Fruit fly (Drosophila melanogaster) whole organism, embryonic: ENCODE measurements around the gene CG34461.

Experiments used
- Abd-B ChIP-seq: fragments of 200-800 bp; sonication (Bioruptor generic); optimal IDR thresholded peaks from 2 replicates; lab custom pipeline; 2018; ENCODE audit warnings: missing biosample characterization, mild to moderate bottlenecking, missing genetic modification characterization, moderate library complexity
- Aef1 ChIP-seq: fragments of 200-800 bp; sonication (Bioruptor generic); IDR thresholded peaks from 3 replicates; pipeline ENCODE4 v1.3.6; 2022; ENCODE audit warnings: missing biosample characterization, missing genetic modification characterization
- B-H2 ChIP-seq: fragments of 200-800 bp; sonication (Bioruptor generic); optimal IDR thresholded peaks from 2 replicates; lab custom pipeline; 2018; ENCODE audit warnings: missing biosample characterization, mild to moderate bottlenecking, missing genetic modification characterization
- CG10959 ChIP-seq: fragments of 200-800 bp; sonication (Bioruptor generic); IDR thresholded peaks from 2 replicates; pipeline ENCODE4 v1.3.6; 2022; ENCODE audit warnings: missing biosample characterization, missing genetic modification characterization
- CG12071 ChIP-seq: fragments of 200-800 bp; sonication (Bioruptor generic); optimal IDR thresholded peaks from 3 replicates; lab custom pipeline; 2018; ENCODE audit warnings: missing biosample characterization, mild to moderate bottlenecking, missing genetic modification characterization
- CG13296 ChIP-seq: fragments of 200-800 bp; sonication (Bioruptor generic); optimal IDR thresholded peaks from 3 replicates; lab custom pipeline; 2018; ENCODE audit warnings: missing biosample characterization, mild to moderate bottlenecking, missing genetic modification characterization
- CG13894 ChIP-seq: fragments of 200-800 bp; sonication (Bioruptor generic); optimal IDR thresholded peaks from 3 replicates; lab custom pipeline; 2018; ENCODE audit warnings: missing biosample characterization, mild to moderate bottlenecking, missing genetic modification characterization, moderate library complexity
- CG15696 ChIP-seq: fragments of 200-800 bp; sonication (Bioruptor generic); optimal IDR thresholded peaks from 2 replicates; lab custom pipeline; 2019; ENCODE audit warnings: missing biosample characterization, mild to moderate bottlenecking, missing genetic modification characterization, moderate library complexity
- CG1603 ChIP-seq: fragments of 200-800 bp; sonication (Bioruptor generic); optimal IDR thresholded peaks from 2 replicates; lab custom pipeline; 2019; ENCODE audit warnings: missing biosample characterization, mild to moderate bottlenecking, missing genetic modification characterization, moderate library complexity
- CG17361 ChIP-seq: fragments of 200-800 bp; sonication (Bioruptor generic); IDR thresholded peaks from 3 replicates; pipeline ENCODE4 v1.3.6; 2022; ENCODE audit warnings: missing biosample characterization, missing genetic modification characterization
- CG17612 ChIP-seq: fragments of 200-800 bp; sonication (Bioruptor generic); IDR thresholded peaks from 2 replicates; pipeline ENCODE4 v1.3.6; 2022; ENCODE audit warnings: missing biosample characterization, missing genetic modification characterization
- CG18476 ChIP-seq: fragments of 200-800 bp; sonication (Bioruptor generic); optimal IDR thresholded peaks from 2 replicates; lab custom pipeline; 2016; ENCODE audit warnings: missing biosample characterization, mild to moderate bottlenecking, missing genetic modification characterization
- CG18599 ChIP-seq: fragments of 200-800 bp; sonication (Bioruptor generic); optimal IDR thresholded peaks from 3 replicates; lab custom pipeline; 2017; ENCODE audit warnings: missing biosample characterization, missing genetic modification characterization, mild to moderate bottlenecking, moderate library complexity, missing genetic modification reagents
- CG31224 ChIP-seq: fragments of 200-800 bp; sonication (Bioruptor generic); IDR thresholded peaks from 2 replicates; pipeline ENCODE4 v1.3.6; 2022; ENCODE audit warnings: missing biosample characterization, missing genetic modification characterization
- CG3281 ChIP-seq: fragments of 200-800 bp; sonication (Bioruptor generic); optimal IDR thresholded peaks from 3 replicates; lab custom pipeline; 2017; ENCODE audit warnings: missing biosample characterization, mild to moderate bottlenecking, missing genetic modification characterization
- CG34422 ChIP-seq: fragments of 200-800 bp; sonication (Bioruptor generic); IDR thresholded peaks from 3 replicates; pipeline ENCODE4 v1.3.6; 2022; ENCODE audit warnings: missing biosample characterization, missing genetic modification characterization
- CG6791 ChIP-seq: fragments of 200-800 bp; sonication (Bioruptor generic); IDR thresholded peaks from 3 replicates; pipeline ENCODE4 v1.3.6; 2022; ENCODE audit warnings: missing biosample characterization, missing genetic modification characterization; ENCODE audit not compliant: partially characterized antibody
- CG7963 ChIP-seq: fragments of 200-800 bp; sonication (Bioruptor generic); IDR thresholded peaks from 3 replicates; pipeline ENCODE4 v1.3.6; 2022; ENCODE audit warnings: missing biosample characterization, missing genetic modification characterization; ENCODE audit not compliant: partially characterized antibody
- CG8388 ChIP-seq: fragments of 200-800 bp; sonication (Bioruptor generic); optimal IDR thresholded peaks from 2 replicates; lab custom pipeline; 2019; ENCODE audit warnings: missing biosample characterization, mild to moderate bottlenecking, missing genetic modification characterization, moderate library complexity
- Deaf1 ChIP-seq: fragments of 200-800 bp; optimal IDR thresholded peaks from 3 replicates; lab custom pipeline; 2019; ENCODE audit warnings: missing biosample characterization, mild to moderate bottlenecking, missing genetic modification characterization, moderate library complexity
- Fer3 ChIP-seq: fragments of 200-800 bp; sonication (Bioruptor generic); optimal IDR thresholded peaks from 2 replicates; lab custom pipeline; 2018; ENCODE audit warnings: missing biosample characterization, mild to moderate bottlenecking, missing genetic modification characterization, moderate library complexity
- Hey ChIP-seq: fragments of 200-800 bp; sonication (Bioruptor generic); optimal IDR thresholded peaks from 3 replicates; lab custom pipeline; 2018; ENCODE audit warnings: missing biosample characterization, mild to moderate bottlenecking, missing genetic modification characterization
- Hmr ChIP-seq: fragments of 200-800 bp; sonication (Bioruptor generic); optimal IDR thresholded peaks from 3 replicates; lab custom pipeline; 2017; ENCODE audit warnings: mild to moderate bottlenecking, missing biosample characterization, missing genetic modification reagents, missing genetic modification characterization
- Med ChIP-seq: fragments of 200-800 bp; sonication (Bioruptor generic); peaks from one replicate; lab custom pipeline; 2016; ENCODE audit warnings: missing biosample characterization, missing genetic modification characterization, mild to moderate bottlenecking, inconsistent platforms, moderate library complexity
- NFAT ChIP-seq: fragments of 200-800 bp; sonication (Bioruptor generic); IDR thresholded peaks from 2 replicates; pipeline ENCODE4 v1.3.6; 2022; ENCODE audit warnings: missing biosample characterization, missing genetic modification characterization
- Opbp ChIP-seq: fragments of 200-800 bp; sonication (Bioruptor generic); IDR thresholded peaks from 3 replicates; pipeline ENCODE4 v1.3.6; 2022; ENCODE audit warnings: missing biosample characterization, missing genetic modification characterization; ENCODE audit not compliant: partially characterized antibody
- PHDP ChIP-seq: fragments of 200-800 bp; sonication (Bioruptor generic); optimal IDR thresholded peaks from 3 replicates; lab custom pipeline; 2018; ENCODE audit warnings: missing biosample characterization, mild to moderate bottlenecking, missing genetic modification characterization, moderate library complexity
- Pdp1 ChIP-seq, 2 experiments: fragments of 200-800 bp; sonication (Bioruptor generic); optimal IDR thresholded peaks; 3 replicates each; lab custom pipeline; 2016; ENCODE audit warnings: missing biosample characterization in 2 of 2, missing genetic modification characterization in 2 of 2, mild to moderate bottlenecking in 1 of 2, moderate library complexity in 1 of 2
- Sry-δ ChIP-seq: fragments of 200-800 bp; sonication (Bioruptor generic); optimal IDR thresholded peaks from 2 replicates; lab custom pipeline; 2016; ENCODE audit warnings: missing biosample characterization, missing genetic modification characterization
- abd-A ChIP-seq: fragments of 200-800 bp; sonication (Bioruptor generic); optimal IDR thresholded peaks from 3 replicates; lab custom pipeline; 2019; ENCODE audit warnings: missing biosample characterization, mild to moderate bottlenecking, missing genetic modification characterization, moderate library complexity
- amos ChIP-seq: fragments of 200-800 bp; sonication (Bioruptor generic); IDR thresholded peaks from 2 replicates; pipeline ENCODE4 v1.3.6; 2022; ENCODE audit warnings: missing biosample characterization, missing genetic modification characterization; ENCODE audit not compliant: partially characterized antibody
- ato ChIP-seq: fragments of 200-800 bp; sonication (Bioruptor generic); IDR thresholded peaks from 2 replicates; pipeline ENCODE4 v1.3.6; 2022; ENCODE audit warnings: missing biosample characterization, missing genetic modification characterization; ENCODE audit not compliant: partially characterized antibody
- bbx ChIP-seq: fragments of 200-800 bp; sonication (Bioruptor generic); IDR thresholded peaks from 2 replicates; pipeline ENCODE4 v1.3.6; 2022; ENCODE audit warnings: missing biosample characterization, missing genetic modification characterization; ENCODE audit not compliant: partially characterized antibody
- dm ChIP-seq: fragments of 200-800 bp; sonication (Bioruptor generic); optimal IDR thresholded peaks from 3 replicates; lab custom pipeline; 2016; ENCODE audit warnings: missing biosample characterization, missing genetic modification characterization
- dmrt99B ChIP-seq: fragments of 200-800 bp; sonication (Bioruptor generic); optimal IDR thresholded peaks from 2 replicates; lab custom pipeline; 2018; ENCODE audit warnings: missing biosample characterization, mild to moderate bottlenecking, missing genetic modification characterization, moderate library complexity
- ftz-f1 ChIP-seq: fragments of 200-800 bp; sonication (Bioruptor generic); optimal IDR thresholded peaks from 2 replicates; lab custom pipeline; 2016; ENCODE audit warnings: missing biosample characterization, missing genetic modification characterization
- gfzf ChIP-seq: fragments of 200-800 bp; sonication (Bioruptor generic); optimal IDR thresholded peaks from 2 replicates; lab custom pipeline; 2016; ENCODE audit warnings: missing biosample characterization, mild to moderate bottlenecking, missing genetic modification characterization, moderate library complexity
- grn ChIP-seq: fragments of 200-800 bp; sonication (Bioruptor generic); optimal IDR thresholded peaks from 3 replicates; lab custom pipeline; 2017; ENCODE audit warnings: missing biosample characterization, missing genetic modification characterization
- gro ChIP-seq: fragments of 200-800 bp; sonication (Bioruptor generic); optimal IDR thresholded peaks from 2 replicates; lab custom pipeline; 2016; ENCODE audit warnings: missing biosample characterization, missing genetic modification characterization
- gsb-n ChIP-seq: fragments of 200-800 bp; sonication (Bioruptor generic); optimal IDR thresholded peaks from 3 replicates; lab custom pipeline; 2018; ENCODE audit warnings: missing biosample characterization, mild to moderate bottlenecking, missing genetic modification characterization
- nerfin-2 ChIP-seq: fragments of 200-800 bp; sonication (Bioruptor generic); IDR thresholded peaks from 2 replicates; pipeline ENCODE4 v1.3.6; 2022; ENCODE audit warnings: missing biosample characterization, missing genetic modification characterization; ENCODE audit not compliant: partially characterized antibody
- rib ChIP-seq: fragments of 200-800 bp; sonication (Bioruptor generic); IDR thresholded peaks from 2 replicates; pipeline ENCODE4 v1.3.6; 2022; ENCODE audit warnings: missing biosample characterization, missing genetic modification characterization
- salm ChIP-seq: fragments of 200-800 bp; sonication (Bioruptor generic); optimal IDR thresholded peaks from 2 replicates; lab custom pipeline; 2018; ENCODE audit warnings: missing biosample characterization, mild to moderate bottlenecking, missing genetic modification characterization
- scrt ChIP-seq: fragments of 200-800 bp; sonication (Bioruptor generic); optimal IDR thresholded peaks from 2 replicates; lab custom pipeline; 2018; ENCODE audit warnings: missing biosample characterization, mild to moderate bottlenecking, missing genetic modification characterization, moderate library complexity
- sd ChIP-seq: fragments of 200-800 bp; sonication (Bioruptor generic); optimal IDR thresholded peaks from 3 replicates; lab custom pipeline; 2018; ENCODE audit warnings: missing biosample characterization, mild to moderate bottlenecking, missing genetic modification characterization, moderate library complexity
- sens ChIP-seq: fragments of 200-800 bp; sonication (Bioruptor generic); peaks from one replicate; lab custom pipeline; 2016; ENCODE audit warnings: missing biosample characterization, missing genetic modification characterization
- sima ChIP-seq: fragments of 200-800 bp; sonication (Bioruptor generic); optimal IDR thresholded peaks from 2 replicates; lab custom pipeline; 2016; ENCODE audit warnings: missing biosample characterization, missing genetic modification characterization
- unpg ChIP-seq: fragments of 200-800 bp; sonication (Bioruptor generic); optimal IDR thresholded peaks from 3 replicates; lab custom pipeline; 2018; ENCODE audit warnings: missing biosample characterization, mild to moderate bottlenecking, missing genetic modification characterization, moderate library complexity

Gene CG34461

dm6 chr3L:8360643-8361110, 35.0 kb downstream of the CG34461 start, which contains the start of gene Idh (continued):
- TF ChIP-seq Aef1 (GFP tag; lab: Robert Waterston, UW) (0 out of 3 replicates have a peak, but pooled peaks have one; percentile 15), B-H2 (peak; percentile 40), sd (peak; percentile 72), CG7963 (GFP tag; lab: Robert Waterston, UW) (no peak), CG17612 (GFP tag; lab: Robert Waterston, UW) (no peak), CG6791 (GFP tag; lab: Robert Waterston, UW) (0 out of 3 replicates have a peak, but pooled peaks have one; percentile 31), dmrt99B (peak; percentile 21), gfzf (no peak), Deaf1 (tag; lab: Kevin White, UChicago) (peak; percentile 38), gsb-n (tag; lab: Kevin White, UChicago) (peak; percentile 20), CG18599 (GFP tag; lab: Kevin White, UChicago) (peak; percentile 12), Abd-B (GFP tag; lab: Kevin White, UChicago) (peak; percentile 13), CG17361 (GFP tag; lab: Robert Waterston, UW) (no peak), Sry-δ (GFP tag; lab: Kevin White, UChicago) (peak; percentile 13), CG18476 (no peak), CG10959 (GFP tag; lab: Robert Waterston, UW) (no peak), gro (peak; percentile 72), abd-A (peak; percentile 76), Hey (tag; lab: Kevin White, UChicago) (peak; percentile 42), CG34422 (GFP tag; lab: Robert Waterston, UW) (peak; percentile 71; the same call in 1 of the 3 replicates), CG1603 (tag; lab: Kevin White, UChicago) (peak; percentile 2), amos (GFP tag; lab: Robert Waterston, UW) (peak; percentile 59; the same call in 1 of the 2 replicates), CG31224 (GFP tag; lab: Robert Waterston, UW) (no peak), CG8388 (GFP tag; lab: Kevin White, UChicago) (no peak), Hmr (GFP tag; lab: Kevin White, UChicago) (peak; percentile 52), unpg (GFP tag; lab: Kevin White, UChicago) (peak; percentile 21), bbx (GFP tag; lab: Robert Waterston, UW) (peak; percentile 65), CG13296 (GFP tag; lab: Kevin White, UChicago) (peak; percentile 56), rib (GFP tag; lab: Robert Waterston, UW) (peak; percentile 57; the same call in 1 of the 2 replicates), dm (GFP tag; lab: Kevin White, UChicago) (no peak), Med (GFP tag; lab: Kevin White, UChicago) (peak; percentile 92), PHDP (tag; lab: Kevin White, UChicago) (peak; percentile 51), CG12071 (GFP tag; lab: Kevin White, UChicago) (peak; percentile 41), NFAT (0 out of 2 replicates have a peak, but pooled peaks have one; percentile 32), sens (GFP tag; lab: Kevin White, UChicago) (peak; percentile 78), CG15696 (tag; lab: Kevin White, UChicago) (no peak), Fer3 (tag; lab: Kevin White, UChicago) (peak; percentile 38), nerfin-2 (GFP tag; lab: Robert Waterston, UW) (peak; percentile 38; the same call in 1 of the 2 replicates), Pdp1 (GFP tag; optimal IDR thresholded peaks at IDR 0.05; lab: Kevin White, UChicago) (peak in 1 of 2 experiments; percentile 100), scrt (GFP tag; lab: Kevin White, UChicago) (peak; percentile 48), grn (GFP tag; lab: Kevin White, UChicago) (peak; percentile 54), ftz-f1 (no peak), sima (no peak), Opbp (0 out of 3 replicates have a peak, but pooled peaks have one; percentile 29), CG3281 (GFP tag; lab: Kevin White, UChicago) (peak; percentile 42), CG13894 (tag; lab: Kevin White, UChicago) (peak; percentile 41), ato (GFP tag; lab: Robert Waterston, UW) (0 out of 2 replicates have a peak, but pooled peaks have one; percentile 17), salm (tag; lab: Kevin White, UChicago) (peak; percentile 13)
